Worm (Caenorhabditis elegans): Measurements from ENCODE around the gene ZK355.2.

- TF ChIP-seq him-1 (tag; optimal IDR thresholded peaks at IDR 0.05), result no peak
- no peak for TF ChIP-seq dao-5 (tag; optimal IDR thresholded peaks at IDR 0.05)
- TF ChIP-seq W03F9.2 (tag; optimal IDR thresholded peaks at IDR 0.05), result no peak
Measured at ce11 chrII:2894295-2894694, 29.4 kb upstream of the ZK355.2 start, which contains the start of gene sqv-2.
